Fruit fly (Drosophila melanogaster): ENCODE measurements around the gene CG34148.

The CG34148 gene

dm6 chr3R:21916987-21917386, 38.5 kb upstream of the CG34148 start:
- TF ChIP-seq CG11617 (GFP tag; optimal IDR thresholded peaks at IDR 0.05) (no peak), tj (GFP tag; optimal IDR thresholded peaks at IDR 0.05) (no peak), kay (GFP tag; ENCODE audit: borderline replicate concordance) (no peak), Crg-1 (GFP tag; optimal IDR thresholded peaks at IDR 0.05) (no peak), bab1 (GFP tag; optimal IDR thresholded peaks at IDR 0.05) (no peak), CG33017 (tag; optimal IDR thresholded peaks at IDR 0.05) (no peak), CG14711 (tag; optimal IDR thresholded peaks at IDR 0.05) (no peak), Hr96 (GFP tag; optimal IDR thresholded peaks at IDR 0.05) (no peak), CG5204 (GFP tag; optimal IDR thresholded peaks at IDR 0.05) (no peak), cnc (optimal IDR thresholded peaks at IDR 0.05) (no peak), Mnt (GFP tag; optimal IDR thresholded peaks at IDR 0.05) (no peak), cic (GFP tag; optimal IDR thresholded peaks at IDR 0.05) (no peak), pad (GFP tag; optimal IDR thresholded peaks at IDR 0.05) (no peak), CG12768 (GFP tag; optimal IDR thresholded peaks at IDR 0.05) (no peak), toe (GFP tag; optimal IDR thresholded peaks at IDR 0.05) (no peak)

- no peak for TF ChIP-seq Crg-1 (GFP tag; optimal IDR thresholded peaks at IDR 0.05)
- no peak for TF ChIP-seq Clk (GFP tag; optimal IDR thresholded peaks at IDR 0.05)
- no peak for TF ChIP-seq toe (GFP tag; optimal IDR thresholded peaks at IDR 0.05)
- TF ChIP-seq ovo (GFP tag; optimal IDR thresholded peaks at IDR 0.05): no peak
- no peak for TF ChIP-seq pad (GFP tag; optimal IDR thresholded peaks at IDR 0.05)
- no peak for TF ChIP-seq CG14711 (tag; optimal IDR thresholded peaks at IDR 0.05)
- TF ChIP-seq CG7045 (GFP tag; optimal IDR thresholded peaks at IDR 0.05): no peak
- TF ChIP-seq tj (GFP tag; optimal IDR thresholded peaks at IDR 0.05): no peak
- no peak for TF ChIP-seq CG33017 (tag; optimal IDR thresholded peaks at IDR 0.05)
- no peak for TF ChIP-seq bab1 (GFP tag; optimal IDR thresholded peaks at IDR 0.05)
- no peak for TF ChIP-seq CG11617 (GFP tag; optimal IDR thresholded peaks at IDR 0.05)
- TF ChIP-seq CG7101 (tag; optimal IDR thresholded peaks at IDR 0.05): no peak
- TF ChIP-seq Hr96 (GFP tag; optimal IDR thresholded peaks at IDR 0.05): no peak
- TF ChIP-seq Mnt (GFP tag; optimal IDR thresholded peaks at IDR 0.05): no peak
- no peak for TF ChIP-seq kay (GFP tag; ENCODE audit: borderline replicate concordance)
- TF ChIP-seq cnc (optimal IDR thresholded peaks at IDR 0.05): no peak
- no peak for TF ChIP-seq CG12768 (GFP tag; optimal IDR thresholded peaks at IDR 0.05)
- TF ChIP-seq CG5204 (GFP tag; optimal IDR thresholded peaks at IDR 0.05): no peak
- no peak for TF ChIP-seq CG1620 (GFP tag; optimal IDR thresholded peaks at IDR 0.05)
These were observed 35.0 kb upstream of the CG34148 start, which contains the start of gene Qsox2 for dm6 chr3R:21913447-21913846. Qsox2 (plus strand) TSS chr3R:21913747.

dm6 chr3R:21911516-21911915, 33.0 kb upstream of the CG34148 start, which contains the start of gene Qsox3:
Qsox3 (plus strand) TSS chr3R:21911816.
- TF ChIP-seq CG7045 (GFP tag; optimal IDR thresholded peaks at IDR 0.05) (no peak), CG12768 (GFP tag; optimal IDR thresholded peaks at IDR 0.05) (no peak), CG7101 (tag; optimal IDR thresholded peaks at IDR 0.05) (no peak), Crg-1 (GFP tag; optimal IDR thresholded peaks at IDR 0.05) (no peak), Clk (GFP tag; optimal IDR thresholded peaks at IDR 0.05) (no peak), CG1620 (GFP tag; optimal IDR thresholded peaks at IDR 0.05) (no peak), CG5204 (GFP tag; optimal IDR thresholded peaks at IDR 0.05) (no peak), kay (GFP tag; ENCODE audit: borderline replicate concordance) (no peak), cnc (optimal IDR thresholded peaks at IDR 0.05) (no peak), bab1 (GFP tag; optimal IDR thresholded peaks at IDR 0.05) (no peak), pad (GFP tag; optimal IDR thresholded peaks at IDR 0.05) (no peak), Hr96 (GFP tag; optimal IDR thresholded peaks at IDR 0.05) (no peak), CG11617 (GFP tag; optimal IDR thresholded peaks at IDR 0.05) (no peak), Mnt (GFP tag; optimal IDR thresholded peaks at IDR 0.05) (no peak), cic (GFP tag; optimal IDR thresholded peaks at IDR 0.05) (no peak), ovo (GFP tag; optimal IDR thresholded peaks at IDR 0.05) (no peak), toe (GFP tag; optimal IDR thresholded peaks at IDR 0.05) (no peak)

DNA sequence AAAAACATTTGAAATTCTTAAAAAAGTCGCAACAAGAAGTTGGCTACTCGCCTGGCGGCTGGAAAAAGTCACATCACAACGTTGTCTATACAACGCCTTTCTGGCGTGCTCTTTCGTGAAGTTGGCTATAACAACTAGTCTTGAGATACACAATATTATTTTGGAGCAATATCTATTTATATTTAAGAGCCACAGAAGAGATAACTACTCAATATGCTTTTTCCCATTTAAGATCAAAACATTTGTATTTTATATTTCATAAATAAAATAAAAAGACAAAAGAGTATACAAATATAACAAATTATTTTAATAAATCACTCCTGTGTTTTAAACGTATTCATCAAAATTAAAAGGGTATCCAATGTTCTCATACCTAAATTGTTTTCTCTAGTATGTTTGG, 28.4 kb upstream of the CG34148 start:
- TF ChIP-seq pad (GFP tag; optimal IDR thresholded peaks at IDR 0.05): no peak

- TF ChIP-seq CG7045 (GFP tag; optimal IDR thresholded peaks at IDR 0.05) (no peak), bab1 (GFP tag; optimal IDR thresholded peaks at IDR 0.05) (no peak), pad (GFP tag; optimal IDR thresholded peaks at IDR 0.05) (no peak), CG11617 (GFP tag; optimal IDR thresholded peaks at IDR 0.05) (no peak), toe (GFP tag; optimal IDR thresholded peaks at IDR 0.05) (no peak), ovo (GFP tag; optimal IDR thresholded peaks at IDR 0.05) (no peak), CG1620 (GFP tag; optimal IDR thresholded peaks at IDR 0.05) (no peak), CG33017 (tag; optimal IDR thresholded peaks at IDR 0.05) (no peak), Clk (GFP tag; optimal IDR thresholded peaks at IDR 0.05) (no peak), CG7101 (tag; optimal IDR thresholded peaks at IDR 0.05) (no peak), Hr96 (GFP tag; optimal IDR thresholded peaks at IDR 0.05) (no peak), Crg-1 (GFP tag; optimal IDR thresholded peaks at IDR 0.05) (no peak), CG12768 (GFP tag; optimal IDR thresholded peaks at IDR 0.05) (no peak), cnc (optimal IDR thresholded peaks at IDR 0.05) (no peak), Mnt (GFP tag; optimal IDR thresholded peaks at IDR 0.05) (no peak), tj (GFP tag; optimal IDR thresholded peaks at IDR 0.05) (no peak), cic (GFP tag; optimal IDR thresholded peaks at IDR 0.05) (no peak)
These were observed 27.1 kb upstream of the CG34148 start for dm6 chr3R:21905615-21906014.

- TF ChIP-seq Crg-1 (GFP tag; optimal IDR thresholded peaks at IDR 0.05) (no peak), CG33017 (tag; optimal IDR thresholded peaks at IDR 0.05) (no peak)
These were observed 25.9 kb upstream of the CG34148 start for dm6 chr3R:21904345-21904744.

DNA sequence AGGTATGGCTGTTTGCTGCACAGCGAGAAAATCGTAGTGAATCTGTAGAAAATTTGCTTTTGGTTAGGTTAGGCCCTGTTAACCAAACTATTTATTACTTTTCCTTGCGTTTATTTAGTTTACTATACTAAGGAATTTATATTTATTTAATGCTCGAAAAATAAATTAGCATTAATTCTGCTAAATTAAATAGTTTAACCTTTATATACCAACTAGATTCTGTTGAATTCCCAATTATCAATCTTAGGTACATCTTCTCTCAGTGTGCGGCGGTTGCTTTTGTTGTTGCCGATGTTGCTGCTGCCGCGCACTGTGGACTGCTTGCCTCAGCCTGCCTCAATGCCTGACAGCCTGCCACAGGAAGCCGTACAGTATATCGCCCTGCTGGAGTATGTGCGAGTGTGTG, 20.7 kb upstream of the CG34148 start:
- TF ChIP-seq CG1620 (GFP tag; optimal IDR thresholded peaks at IDR 0.05) (no peak), cnc (optimal IDR thresholded peaks at IDR 0.05) (no peak), CG12768 (GFP tag; optimal IDR thresholded peaks at IDR 0.05) (no peak), tj (GFP tag; optimal IDR thresholded peaks at IDR 0.05) (no peak), Clk (GFP tag; optimal IDR thresholded peaks at IDR 0.05) (no peak), bab1 (GFP tag; optimal IDR thresholded peaks at IDR 0.05) (no peak), Mnt (GFP tag; optimal IDR thresholded peaks at IDR 0.05) (no peak), toe (GFP tag; optimal IDR thresholded peaks at IDR 0.05) (no peak), pad (GFP tag; optimal IDR thresholded peaks at IDR 0.05) (no peak), CG7101 (tag; optimal IDR thresholded peaks at IDR 0.05) (no peak), CG14711 (tag; optimal IDR thresholded peaks at IDR 0.05) (no peak), Hr96 (GFP tag; optimal IDR thresholded peaks at IDR 0.05) (no peak), ovo (GFP tag; optimal IDR thresholded peaks at IDR 0.05) (no peak), kay (GFP tag; ENCODE audit: borderline replicate concordance) (no peak)
